Worm (Caenorhabditis elegans) whole organism, L4 larva: Measurements from ENCODE around the gene asp-3.

Source experiments
- D1046.2 ChIP-seq: fragments of 200-800 bp; sonication (Bioruptor generic); IDR thresholded peaks from 2 replicates; pipeline ENCODE4 v1.3.6; 2022; ENCODE audit warnings: missing genetic modification characterization, missing compliant biosample characterization
- R02D3.7 ChIP-seq: fragments of 150-350 bp; sonication (generic microtip); optimal IDR thresholded peaks from 3 replicates; lab custom pipeline; 2014; ENCODE audit warnings: missing biosample characterization, missing genetic modification characterization
- Y5F2A.4 ChIP-seq: fragments of 200-800 bp; sonication (Bioruptor generic); optimal IDR thresholded peaks from 2 replicates; lab custom pipeline; 2018; ENCODE audit warnings: mild to moderate bottlenecking, missing genetic modification characterization, missing compliant biosample characterization
- aha-1 ChIP-seq: fragments of 150-350 bp; peaks from one replicate; lab custom pipeline; 2014; ENCODE audit warnings: missing biosample characterization, missing genetic modification characterization
- aly-2 ChIP-seq: sonication (generic microtip); optimal IDR thresholded peaks from 2 replicates; lab custom pipeline; 2018; ENCODE audit warnings: missing biosample characterization, missing genetic modification characterization
- arid-1 ChIP-seq: fragments of 200-800 bp; sonication (Bioruptor generic); conservative IDR thresholded peaks from 2 replicates; pipeline ENCODE4 v1.3.6; 2022; ENCODE audit warnings: missing genetic modification reagents, missing genetic modification characterization, missing compliant biosample characterization
- ceh-20 ChIP-seq: fragments of 200-800 bp; sonication (Bioruptor generic); IDR thresholded peaks from 2 replicates; pipeline ENCODE4 v1.3.6; 2022; ENCODE audit warnings: missing genetic modification reagents, missing genetic modification characterization, missing compliant biosample characterization
- ceh-44 ChIP-seq: fragments of 200-800 bp; sonication (Bioruptor generic); IDR thresholded peaks from 2 replicates; pipeline ENCODE4 v1.3.6; 2022; ENCODE audit warnings: missing genetic modification reagents, missing genetic modification characterization, missing compliant biosample characterization
- dmd-6 ChIP-seq: fragments of 200-800 bp; sonication (Bioruptor generic); IDR thresholded peaks from 2 replicates; pipeline ENCODE4 v1.3.6; 2022; ENCODE audit warnings: missing genetic modification reagents, missing genetic modification characterization, missing compliant biosample characterization
- dmd-8 ChIP-seq: fragments of 200-800 bp; sonication (Bioruptor generic); IDR thresholded peaks from 2 replicates; pipeline ENCODE4 v1.3.6; 2022; ENCODE audit warnings: missing genetic modification characterization, missing compliant biosample characterization
- dpl-1 ChIP-seq: fragments of 150-350 bp; optimal IDR thresholded peaks from 2 replicates; lab custom pipeline; 2014; ENCODE audit warnings: missing biosample characterization, missing genetic modification reagents, missing genetic modification characterization
- dve-1 ChIP-seq: sonication (generic microtip); optimal IDR thresholded peaks from 2 replicates; lab custom pipeline; 2017; ENCODE audit warnings: antibody characterized with exemption, mild to moderate bottlenecking, missing genetic modification characterization, missing compliant biosample characterization; ENCODE audit not compliant: insufficient read depth
- egl-27 ChIP-seq: sonication (generic microtip); optimal IDR thresholded peaks from 3 replicates; lab custom pipeline; 2017; ENCODE audit warnings: missing biosample characterization, missing genetic modification reagents, missing genetic modification characterization
- egl-43 ChIP-seq: fragments of 200-800 bp; sonication (Bioruptor generic); IDR thresholded peaks from 2 replicates; pipeline ENCODE4 v1.3.6; 2022; ENCODE audit warnings: missing genetic modification reagents, missing genetic modification characterization, missing compliant biosample characterization
- gei-8 ChIP-seq: fragments of 200-800 bp; sonication (Bioruptor generic); optimal IDR thresholded peaks from 2 replicates; lab custom pipeline; 2018; ENCODE audit warnings: mild to moderate bottlenecking, missing genetic modification characterization, missing compliant biosample characterization
- hlh-11 ChIP-seq: fragments of 200-800 bp; sonication (Bioruptor generic); optimal IDR thresholded peaks from 2 replicates; lab custom pipeline; 2018; ENCODE audit warnings: mild to moderate bottlenecking, missing genetic modification characterization, missing compliant biosample characterization
- hlh-30 ChIP-seq: sonication (generic microtip); optimal IDR thresholded peaks from 2 replicates; lab custom pipeline; 2017; ENCODE audit warnings: antibody characterized with exemption, mild to moderate bottlenecking, missing genetic modification characterization, missing compliant biosample characterization; ENCODE audit not compliant: insufficient read depth
- hmg-1.1 ChIP-seq: fragments of 200-800 bp; sonication (Bioruptor generic); IDR thresholded peaks from 2 replicates; pipeline ENCODE4 v1.3.6; 2022; ENCODE audit warnings: missing genetic modification reagents, missing genetic modification characterization, missing compliant biosample characterization
- lim-7 ChIP-seq: fragments of 200-800 bp; sonication (Bioruptor generic); IDR thresholded peaks from 2 replicates; pipeline ENCODE4 v1.3.6; 2022; ENCODE audit warnings: missing genetic modification characterization, missing compliant biosample characterization
- lin-13 ChIP-seq: fragments of 150-350 bp; optimal IDR thresholded peaks from 2 replicates; lab custom pipeline; 2014; ENCODE audit warnings: missing biosample characterization, missing genetic modification reagents, missing genetic modification characterization
- lin-39 ChIP-seq: fragments of 150-350 bp; optimal IDR thresholded peaks from 2 replicates; lab custom pipeline; 2014; ENCODE audit warnings: missing biosample characterization, missing genetic modification reagents, missing genetic modification characterization
- lir-3 ChIP-seq: sonication (generic microtip); optimal IDR thresholded peaks from 2 replicates; lab custom pipeline; 2016; ENCODE audit warnings: mild to moderate bottlenecking, missing genetic modification characterization, missing compliant biosample characterization
- lsy-2 ChIP-seq, 2 experiments: fragments of 150-350 bp in 1 of 2; sonication (generic microtip) in 1 of 2; optimal IDR thresholded peaks; 2 replicates each; lab custom pipeline; 2014 to 2017; ENCODE audit warnings: missing biosample characterization in 2 of 2, missing genetic modification characterization in 2 of 2
- madf-5 ChIP-seq, 2 experiments: fragments of 200-800 bp; sonication (Bioruptor generic); IDR thresholded peaks; 2 replicates each; pipeline ENCODE4 v1.3.6; 2022; ENCODE audit warnings: missing compliant biosample characterization in 2 of 2, missing genetic modification characterization in 2 of 2
- mdl-1 ChIP-seq, 2 experiments: fragments of 150-350 bp in 1 of 2; sonication (generic microtip) in 1 of 2; optimal IDR thresholded peaks; 2 replicates each; lab custom pipeline; 2014 to 2017; ENCODE audit warnings: missing biosample characterization in 2 of 2, missing genetic modification characterization in 2 of 2
- mdt-29 ChIP-seq: fragments of 200-800 bp; sonication (Bioruptor generic); IDR thresholded peaks from 2 replicates; pipeline ENCODE4 v1.3.6; 2022; ENCODE audit warnings: missing genetic modification reagents, missing genetic modification characterization, missing compliant biosample characterization
- mep-1 ChIP-seq: fragments of 150-350 bp; sonication (generic microtip); optimal IDR thresholded peaks from 3 replicates; lab custom pipeline; 2014; ENCODE audit warnings: missing biosample characterization, missing genetic modification characterization
- mxl-2 ChIP-seq: fragments of 200-800 bp; sonication (Bioruptor generic); conservative IDR thresholded peaks from 2 replicates; pipeline ENCODE4 v1.3.6; 2022; ENCODE audit warnings: missing genetic modification reagents, missing genetic modification characterization, missing compliant biosample characterization
- nhr-11 ChIP-seq: fragments of 150-350 bp; optimal IDR thresholded peaks from 2 replicates; lab custom pipeline; 2014; ENCODE audit warnings: missing biosample characterization, missing genetic modification characterization
- nhr-237 ChIP-seq: sonication (generic microtip); optimal IDR thresholded peaks from 2 replicates; lab custom pipeline; 2017; ENCODE audit warnings: missing biosample characterization, missing genetic modification characterization
- nhr-25 ChIP-seq: sonication (generic microtip); optimal IDR thresholded peaks from 2 replicates; lab custom pipeline; 2017; ENCODE audit warnings: missing genetic modification characterization, mild to moderate bottlenecking, missing compliant biosample characterization, antibody characterized with exemption, moderate library complexity, borderline replicate concordance; ENCODE audit not compliant: insufficient read depth
- nhr-28 ChIP-seq: fragments of 150-350 bp; optimal IDR thresholded peaks from 2 replicates; lab custom pipeline; 2014; ENCODE audit warnings: missing biosample characterization, missing genetic modification characterization
- nhr-6 ChIP-seq: fragments of 150-350 bp; optimal IDR thresholded peaks from 2 replicates; lab custom pipeline; 2014; ENCODE audit warnings: missing biosample characterization, missing genetic modification characterization
- nhr-77 ChIP-seq: fragments of 150-350 bp; optimal IDR thresholded peaks from 2 replicates; lab custom pipeline; 2014; ENCODE audit warnings: missing biosample characterization, missing genetic modification characterization
- pha-4 ChIP-seq, 2 experiments: fragments of 150-350 bp in 1 of 2; fragments of 200-800 bp in 1 of 2; sonication (Bioruptor generic) in 1 of 2; IDR thresholded peaks in 1 of 2; optimal IDR thresholded peaks in 1 of 2; 2 replicates each; pipeline versions ENCODE4 v1.3.6 to Lab custom; 2014 to 2022; ENCODE audit warnings: missing genetic modification characterization in 2 of 2, missing genetic modification reagents in 2 of 2, missing biosample characterization in 1 of 2, missing compliant biosample characterization in 1 of 2
- php-3 ChIP-seq: fragments of 200-800 bp; sonication (Bioruptor generic); IDR thresholded peaks from 2 replicates; pipeline ENCODE4 v1.3.6; 2022; ENCODE audit warnings: missing genetic modification reagents, missing genetic modification characterization, missing compliant biosample characterization
- pqm-1 ChIP-seq: sonication (generic microtip); optimal IDR thresholded peaks from 2 replicates; lab custom pipeline; 2017; ENCODE audit warnings: missing biosample characterization, missing genetic modification characterization
- rbr-2 ChIP-seq: sonication (generic microtip); optimal IDR thresholded peaks from 2 replicates; lab custom pipeline; 2016; ENCODE audit warnings: missing genotype, missing genetic modification characterization, missing compliant biosample characterization
- saeg-2 ChIP-seq: fragments of 200-800 bp; sonication (Bioruptor generic); IDR thresholded peaks from 2 replicates; pipeline ENCODE4 v1.3.6; 2022; ENCODE audit warnings: missing genetic modification reagents, missing genetic modification characterization, missing compliant biosample characterization
- sdz-12 ChIP-seq: fragments of 200-800 bp; sonication (Bioruptor generic); optimal IDR thresholded peaks from 2 replicates; lab custom pipeline; 2018; ENCODE audit warnings: mild to moderate bottlenecking, missing genetic modification characterization, missing compliant biosample characterization
- snpc-1.2 ChIP-seq: fragments of 200-800 bp; sonication (Bioruptor generic); IDR thresholded peaks from 2 replicates; pipeline ENCODE4 v1.3.6; 2022; ENCODE audit warnings: missing genetic modification reagents, missing genetic modification characterization, missing compliant biosample characterization
- tag-97 ChIP-seq: fragments of 200-800 bp; sonication (Bioruptor generic); IDR thresholded peaks from 2 replicates; pipeline ENCODE4 v1.3.6; 2022; ENCODE audit warnings: missing genetic modification characterization, missing compliant biosample characterization
- tra-1 ChIP-seq: fragments of 200-800 bp; sonication (Bioruptor generic); IDR thresholded peaks from 2 replicates; pipeline ENCODE4 v1.3.6; 2022; ENCODE audit warnings: missing genetic modification reagents, missing genetic modification characterization, missing compliant biosample characterization
- unc-39 ChIP-seq: sonication (generic microtip); optimal IDR thresholded peaks from 2 replicates; lab custom pipeline; 2017; ENCODE audit warnings: missing biosample characterization, missing genetic modification characterization
- unc-62 ChIP-seq, 3 experiments: fragments of 150-350 bp in 1 of 3; sonication (generic microtip); optimal IDR thresholded peaks in 2 of 3; peaks in 1 of 3; 1 replicate in 1 of 3; 2 replicates in 2 of 3; lab custom pipeline; 2014 to 2017; ENCODE audit warnings: missing biosample characterization in 3 of 3, missing genetic modification characterization in 3 of 3, missing genetic modification reagents in 3 of 3, missing genotype in 1 of 3
- vab-7 ChIP-seq: fragments of 200-800 bp; sonication (Bioruptor generic); IDR thresholded peaks from 2 replicates; pipeline ENCODE4 v1.3.6; 2022; ENCODE audit warnings: missing genetic modification reagents, missing genetic modification characterization, missing compliant biosample characterization
- zag-1 ChIP-seq: fragments of 150-350 bp; optimal IDR thresholded peaks from 2 replicates; lab custom pipeline; 2014; ENCODE audit warnings: missing biosample characterization, missing genetic modification characterization
- zfp-3 ChIP-seq: fragments of 200-800 bp; sonication (Bioruptor generic); conservative IDR thresholded peaks from 2 replicates; pipeline ENCODE4 v1.3.6; 2022; ENCODE audit warnings: missing genetic modification reagents, missing genetic modification characterization, missing compliant biosample characterization
- zip-2 ChIP-seq: fragments of 150-350 bp; optimal IDR thresholded peaks from 2 replicates; lab custom pipeline; 2014; ENCODE audit warnings: missing biosample characterization, missing genetic modification characterization
- ztf-11 ChIP-seq: fragments of 150-350 bp; optimal IDR thresholded peaks from 2 replicates; lab custom pipeline; 2014; ENCODE audit warnings: missing biosample characterization, missing genetic modification characterization
- ztf-7 ChIP-seq: fragments of 150-350 bp; optimal IDR thresholded peaks from 2 replicates; lab custom pipeline; 2014; ENCODE audit warnings: missing biosample characterization, missing genetic modification characterization

asp-3 gene

DNA sequence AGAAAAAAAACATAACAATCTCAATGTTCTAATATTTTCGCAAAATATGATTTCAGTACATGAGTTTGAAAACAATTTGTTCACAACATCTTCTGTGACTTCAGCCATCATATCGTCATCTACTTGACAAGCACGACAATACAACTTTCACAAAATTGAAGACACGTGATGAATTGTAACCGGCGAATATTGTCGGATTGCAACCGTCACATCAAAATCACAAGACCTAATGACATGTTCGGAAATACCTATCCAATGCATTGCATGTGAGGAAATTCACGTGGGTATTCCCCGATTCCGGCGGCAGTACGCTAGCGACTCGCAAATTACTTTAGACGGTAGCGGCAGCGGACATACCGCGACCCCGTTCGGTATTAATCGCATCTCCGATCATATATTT is 49.3 kb upstream of the asp-3 start:
- no peak for TF ChIP-seq D1046.2 (GFP tag; lab: Robert Waterston, UW)
- no peak for TF ChIP-seq egl-43 (GFP tag; lab: Robert Waterston, UW)
- TF ChIP-seq dve-1 (tag; lab: Kevin White, UChicago) = peak; percentile 75
- TF ChIP-seq mdt-29 (GFP tag; lab: Robert Waterston, UW) = peak; percentile 67
- peak in 1 of 2 experiments; percentile 100 for TF ChIP-seq unc-62 (GFP tag; optimal IDR thresholded peaks at IDR 0.05 in 1 of 2; lab: Kevin White, UChicago)
- no peak for TF ChIP-seq unc-62 (tag; optimal IDR thresholded peaks at IDR 0.05; lab: Kevin White, UChicago)
- TF ChIP-seq dmd-6 (GFP tag; lab: Robert Waterston, UW) = peak; percentile 96
- TF ChIP-seq vab-7 (GFP tag; lab: Robert Waterston, UW) = no peak
- TF ChIP-seq lin-13 (GFP tag; lab: Kevin White, UChicago) = peak; percentile 2
- TF ChIP-seq nhr-25 = peak; percentile 43
- no peak for TF ChIP-seq pqm-1 (tag; lab: Kevin White, UChicago)
- TF ChIP-seq egl-27 (tag; lab: Kevin White, UChicago) = no peak
- TF ChIP-seq madf-5 (GFP tag; IDR thresholded peaks at IDR 0.05; lab: Robert Waterston, UW) = no peak
- no peak for TF ChIP-seq unc-39 (tag; lab: Kevin White, UChicago)
- 0 out of 2 replicates have a peak, but pooled peaks have one; percentile 7 for TF ChIP-seq saeg-2 (GFP tag; lab: Robert Waterston, UW)
- TF ChIP-seq zfp-3 (GFP tag; lab: Robert Waterston, UW) = peak; percentile 54; the same call in 1 of the 2 replicates
- no peak for TF ChIP-seq hlh-11 (tag; lab: Kevin White, UChicago)
- no peak for TF ChIP-seq mep-1 (tag; lab: Kevin White, UChicago)
- no peak for TF ChIP-seq lim-7 (GFP tag; lab: Robert Waterston, UW)
- no peak for TF ChIP-seq ztf-7 (tag; lab: Kevin White, UChicago)
- TF ChIP-seq lin-39 (tag; lab: Kevin White, UChicago) = no peak
- no peak for TF ChIP-seq ztf-11
- TF ChIP-seq zag-1 (tag; lab: Kevin White, UChicago) = no peak
- no peak for TF ChIP-seq Y5F2A.4 (GFP tag; lab: Kevin White, UChicago)
- TF ChIP-seq gei-8 = no peak
- no peak for TF ChIP-seq snpc-1.2
- TF ChIP-seq sdz-12 (GFP tag; lab: Kevin White, UChicago) = no peak
- no peak for TF ChIP-seq zip-2 (tag; lab: Kevin White, UChicago)
- peak; percentile 89 for TF ChIP-seq aha-1 (tag; lab: Kevin White, UChicago)
- TF ChIP-seq tag-97 (GFP tag; lab: Robert Waterston, UW) = no peak
- TF ChIP-seq hlh-30 (tag; lab: Kevin White, UChicago) = peak; percentile 92
- peak; percentile 69 for TF ChIP-seq tra-1 (GFP tag; lab: Robert Waterston, UW)
- TF ChIP-seq ceh-44 (GFP tag; lab: Robert Waterston, UW) = no peak
- TF ChIP-seq pha-4 (GFP tag; IDR thresholded peaks at IDR 0.05; lab: Robert Waterston, UW) = no peak
- TF ChIP-seq pha-4 (tag; optimal IDR thresholded peaks at IDR 0.05; lab: Kevin White, UChicago) = no peak
- TF ChIP-seq nhr-77 (tag; lab: Kevin White, UChicago) = peak; percentile 36
- peak; percentile 34 for TF ChIP-seq ceh-20 (GFP tag; lab: Robert Waterston, UW)
- peak; percentile 68; the same call in 1 of the 2 replicates for TF ChIP-seq php-3
- TF ChIP-seq mdl-1 (tag; optimal IDR thresholded peaks at IDR 0.05; lab: Kevin White, UChicago) = peak in 1 of 2 experiments; percentile 70
- TF ChIP-seq nhr-6 (tag; lab: Kevin White, UChicago) = no peak
- TF ChIP-seq nhr-28 = peak; percentile 57
- no peak for TF ChIP-seq hmg-1.1
- no peak for TF ChIP-seq R02D3.7 (tag; lab: Kevin White, UChicago)
- no peak for TF ChIP-seq aly-2 (tag; lab: Kevin White, UChicago)
- TF ChIP-seq arid-1 (GFP tag; lab: Robert Waterston, UW) = no peak
- no peak for TF ChIP-seq dmd-8 (GFP tag; lab: Robert Waterston, UW)
- TF ChIP-seq rbr-2 = no peak
- TF ChIP-seq lir-3 (tag; lab: Kevin White, UChicago) = no peak
- no peak for TF ChIP-seq nhr-11 (tag; lab: Kevin White, UChicago)
- TF ChIP-seq dpl-1 (GFP tag; lab: Kevin White, UChicago) = no peak
- TF ChIP-seq nhr-237 (tag; lab: Kevin White, UChicago) = no peak
- peak; percentile 96 for TF ChIP-seq mxl-2 (GFP tag; lab: Robert Waterston, UW)
- peak in 1 of 2 experiments; percentile 51 for TF ChIP-seq lsy-2 (tag; optimal IDR thresholded peaks at IDR 0.05; lab: Kevin White, UChicago)
